Worm (Caenorhabditis elegans) whole organism, midembryonic: ENCODE results near the gene nhr-17.

Source experiments
- T22C8.4 ChIP-seq: fragments of 200-800 bp; sonication (Bioruptor generic); IDR thresholded peaks from 2 replicates; pipeline ENCODE4 v1.3.6; 2022; ENCODE audit warnings: missing genetic modification characterization, missing compliant biosample characterization
- cog-1 ChIP-seq: sonication (generic microtip); optimal IDR thresholded peaks from 2 replicates; lab custom pipeline; 2016; ENCODE audit warnings: missing genetic modification characterization, missing compliant biosample characterization
- flt-1 ChIP-seq: fragments of 200-800 bp; sonication (Bioruptor generic); IDR thresholded peaks from 2 replicates; pipeline ENCODE4 v1.3.6; 2022; ENCODE audit warnings: missing genetic modification characterization, missing compliant biosample characterization
- klf-2 ChIP-seq: fragments of 200-800 bp; sonication (Bioruptor generic); conservative IDR thresholded peaks from 2 replicates; pipeline ENCODE4 v1.3.6; 2022; ENCODE audit warnings: missing genetic modification reagents, missing genetic modification characterization, missing compliant biosample characterization
- ztf-23 ChIP-seq: fragments of 200-800 bp; sonication (Bioruptor generic); IDR thresholded peaks from 2 replicates; pipeline ENCODE4 v1.3.6; 2022; ENCODE audit warnings: missing genetic modification reagents, missing genetic modification characterization, missing compliant biosample characterization
- ztf-29 ChIP-seq: fragments of 200-800 bp; sonication (Bioruptor generic); IDR thresholded peaks from 2 replicates; pipeline ENCODE4 v1.3.6; 2022; ENCODE audit warnings: missing genetic modification reagents, missing genetic modification characterization, missing compliant biosample characterization

- TF ChIP-seq klf-2 (GFP tag; lab: Robert Waterston, UW) (no peak), flt-1 (GFP tag; lab: Robert Waterston, UW) (no peak), cog-1 (tag; lab: Kevin White, UChicago) (no peak), ztf-29 (GFP tag; lab: Robert Waterston, UW) (no peak), ztf-23 (GFP tag; lab: Robert Waterston, UW) (no peak), T22C8.4 (GFP tag; lab: Robert Waterston, UW) (no peak)
These were observed 7.8 kb downstream of the nhr-17 start, which contains the start of gene C02B4.3 for ce11 chrX:12659814-12660213.
